Fruit fly (Drosophila melanogaster) whole organism: ENCODE results near the gene Dnaaf4.

Source experiments
- CG8478 ChIP-seq: fragments of >200 bp; optimal IDR thresholded peaks from 2 replicates; lab custom pipeline; 2018; ENCODE audit warnings: inconsistent platforms
- Dll ChIP-seq: fragments of >200 bp; optimal IDR thresholded peaks from 2 replicates; lab custom pipeline; 2017
- EcR ChIP-seq, 2 experiments: fragments of >200 bp; optimal IDR thresholded peaks; 2 replicates each; lab custom pipeline; 2017; ENCODE audit warnings: missing biosample characterization in 2 of 2, missing genetic modification characterization in 2 of 2, missing genetic modification reagents in 2 of 2
- pan ChIP-seq: fragments of >200 bp; optimal IDR thresholded peaks from 2 replicates; lab custom pipeline; 2017
- psq ChIP-seq: fragments of >200 bp; optimal IDR thresholded peaks from 2 replicates; lab custom pipeline; 2017
- usp ChIP-seq: fragments of >200 bp; optimal IDR thresholded peaks from 2 replicates; lab custom pipeline; 2017; ENCODE audit warnings: missing biosample characterization, missing genetic modification characterization, mixed read lengths

Gene Dnaaf4

dm6 chr2L:11081337-11081736, 40.2 kb downstream of the Dnaaf4 start, which contains the start of gene AstC:
Gene AstC, minus strand, starts transcription at chr2L:11081399.
- TF ChIP-seq Dll (lab: Kevin White, UChicago) (no peak), psq (lab: Kevin White, UChicago) (no peak), EcR (GFP tag; optimal IDR thresholded peaks at IDR 0.05; lab: Kevin White, UChicago) (no peak), usp (GFP tag; lab: Kevin White, UChicago) (no peak), pan (lab: Kevin White, UChicago) (no peak), CG8478 (no peak)

dm6 chr2L:11075114-11075513, 46.4 kb downstream of the Dnaaf4 start, which contains the start of gene CG43725:
Gene CG43725, plus strand, starts transcription at chr2L:11075513.
- TF ChIP-seq EcR (GFP tag; optimal IDR thresholded peaks at IDR 0.05; lab: Kevin White, UChicago) = no peak
- TF ChIP-seq pan (lab: Kevin White, UChicago) = no peak
- no peak for TF ChIP-seq psq (lab: Kevin White, UChicago)

DNA sequence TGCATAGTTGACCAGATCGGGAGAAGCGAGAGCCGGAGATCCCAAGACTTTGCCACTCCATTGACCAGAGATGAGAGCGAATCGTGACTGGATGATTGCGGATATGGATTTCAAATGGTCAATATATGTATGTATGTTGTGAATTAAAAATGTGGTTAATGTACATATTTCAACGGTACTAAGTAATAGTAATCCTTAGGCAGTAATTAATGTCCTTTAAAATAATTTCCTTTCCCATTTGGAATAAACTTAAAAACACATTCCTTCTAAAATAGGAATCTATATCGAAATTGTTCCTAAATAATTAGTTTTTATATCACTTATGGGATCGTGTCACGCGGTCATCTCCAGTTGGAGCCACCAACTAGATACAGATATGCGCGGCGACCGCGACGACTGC, 47.6 kb downstream of the Dnaaf4 start:
- no peak for TF ChIP-seq pan (lab: Kevin White, UChicago)
- TF ChIP-seq Dll (lab: Kevin White, UChicago) = no peak
- no peak for TF ChIP-seq usp (GFP tag; lab: Kevin White, UChicago)
- TF ChIP-seq EcR (GFP tag; optimal IDR thresholded peaks at IDR 0.05; lab: Kevin White, UChicago) = no peak
- TF ChIP-seq psq (lab: Kevin White, UChicago) = no peak
- no peak for TF ChIP-seq CG8478

DNA sequence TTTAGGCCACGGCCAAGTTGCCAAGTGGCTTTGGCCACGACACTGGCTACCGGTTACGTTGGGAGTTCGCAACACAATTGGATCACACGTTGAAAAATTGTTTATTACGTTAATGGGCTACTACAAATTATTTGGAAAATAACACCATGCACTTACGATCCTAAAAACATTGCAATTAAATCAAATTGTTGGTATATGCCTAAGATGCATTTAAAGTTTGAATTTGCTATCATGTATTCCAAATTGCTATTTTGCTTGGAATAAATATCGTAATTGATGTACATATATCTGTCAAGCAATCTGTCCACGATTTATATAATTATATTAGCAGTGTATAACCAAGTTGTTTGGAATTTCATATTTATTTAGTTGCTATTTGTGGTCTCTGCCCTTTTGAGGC, 48.6 kb downstream of the Dnaaf4 start:
- TF ChIP-seq EcR (GFP tag; optimal IDR thresholded peaks at IDR 0.05; lab: Kevin White, UChicago) (no peak), CG8478 (no peak), psq (lab: Kevin White, UChicago) (no peak), usp (GFP tag; lab: Kevin White, UChicago) (no peak), pan (lab: Kevin White, UChicago) (no peak), Dll (lab: Kevin White, UChicago) (no peak)

DNA sequence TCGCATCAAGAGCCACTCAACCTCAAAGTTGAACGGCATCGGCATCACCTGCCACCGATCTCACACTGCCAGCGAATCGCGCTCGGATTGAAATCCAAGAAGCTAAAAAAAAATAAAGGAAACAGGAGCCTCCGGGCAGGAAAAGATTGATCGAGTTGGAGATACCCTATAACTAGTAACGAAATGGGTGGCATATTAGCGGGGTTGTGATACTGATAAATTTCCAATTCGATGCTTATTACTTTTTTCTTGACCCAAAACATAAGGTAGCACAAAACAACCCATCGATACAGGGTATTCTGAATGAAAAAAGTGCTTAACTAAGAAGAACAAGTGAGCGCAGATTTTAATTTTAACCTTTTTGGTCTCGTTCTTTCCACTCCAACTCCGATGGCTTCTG, 49.3 kb downstream of the Dnaaf4 start:
- TF ChIP-seq pan (lab: Kevin White, UChicago) (peak; percentile 75), EcR (GFP tag; optimal IDR thresholded peaks at IDR 0.05; lab: Kevin White, UChicago) (peak in 1 of 2 experiments; percentile 39), Dll (lab: Kevin White, UChicago) (no peak)

DNA sequence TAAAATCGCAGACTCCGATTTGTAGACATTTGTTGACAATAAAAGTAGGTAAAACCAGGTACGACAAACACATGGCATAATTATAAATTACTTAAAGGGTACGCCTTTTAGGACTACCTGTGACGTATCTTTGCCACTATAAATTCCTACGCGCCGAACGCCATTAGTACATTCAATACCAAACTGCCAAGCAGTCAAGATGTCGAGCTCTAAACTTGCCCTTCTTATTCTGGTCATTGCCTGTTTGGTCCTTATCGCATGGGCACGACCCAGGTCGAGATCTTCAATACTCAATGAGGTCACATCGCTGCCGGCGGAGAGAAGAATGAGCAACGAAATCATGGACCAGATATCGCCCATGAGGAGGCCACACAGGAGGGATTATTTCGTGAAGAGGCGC, 50.7 kb downstream of the Dnaaf4 start, which contains the start of gene CG14915:
TSS of gene CG14915 (plus strand) at position 166 of the 400 bp plus-strand sequence.
- TF ChIP-seq Dll (lab: Kevin White, UChicago) = no peak
- no peak for TF ChIP-seq psq (lab: Kevin White, UChicago)
- TF ChIP-seq pan (lab: Kevin White, UChicago) = no peak
- no peak for TF ChIP-seq CG8478
- TF ChIP-seq usp (GFP tag; lab: Kevin White, UChicago) = no peak
- no peak for TF ChIP-seq EcR (GFP tag; optimal IDR thresholded peaks at IDR 0.05; lab: Kevin White, UChicago)
